Worm (Caenorhabditis elegans) whole organism, L3 larva: ENCODE results near the gene C06E1.1.
A peak's percentile ranks its signal among the peaks of the same experiment; 100 is the strongest.

ENCODE experiments used
- R02D3.7 ChIP-seq: fragments of 150-350 bp; optimal IDR thresholded peaks from 2 replicates; lab custom pipeline; 2014; ENCODE audit warnings: missing biosample characterization, missing genetic modification characterization
- ZK546.5 ChIP-seq: sonication (generic microtip); optimal IDR thresholded peaks from 2 replicates; lab custom pipeline; 2017; ENCODE audit warnings: missing biosample characterization, missing genetic modification characterization
- ama-1 ChIP-seq: fragments of 150-350 bp; optimal IDR thresholded peaks from 2 replicates; lab custom pipeline; 2018
- ceh-28 ChIP-seq: fragments of 150-350 bp; optimal IDR thresholded peaks from 2 replicates; lab custom pipeline; 2014; ENCODE audit warnings: missing biosample characterization, missing genetic modification reagents, missing genetic modification characterization
- ceh-9 ChIP-seq: sonication (generic microtip); optimal IDR thresholded peaks from 2 replicates; lab custom pipeline; 2018; ENCODE audit warnings: missing biosample characterization, missing genetic modification characterization
- daf-12 ChIP-seq: fragments of 150-350 bp; optimal IDR thresholded peaks from 2 replicates; lab custom pipeline; 2014; ENCODE audit warnings: missing biosample characterization, missing genetic modification reagents, missing genetic modification characterization
- egl-27 ChIP-seq: sonication (generic microtip); optimal IDR thresholded peaks from 4 replicates; lab custom pipeline; 2017; ENCODE audit warnings: missing biosample characterization, missing genetic modification reagents, missing genetic modification characterization
- egl-5 ChIP-seq: fragments of 150-350 bp; optimal IDR thresholded peaks from 2 replicates; lab custom pipeline; 2017; ENCODE audit warnings: missing biosample characterization, missing genetic modification reagents, missing genetic modification characterization, inconsistent platforms
- elt-2 ChIP-seq: sonication (generic microtip); optimal IDR thresholded peaks from 2 replicates; lab custom pipeline; 2016; ENCODE audit warnings: missing genetic modification reagents, mild to moderate bottlenecking, missing genetic modification characterization, missing compliant biosample characterization
- elt-3 ChIP-seq, 3 experiments: fragments of 150-350 bp in 1 of 3; sonication (generic microtip) in 2 of 3; optimal IDR thresholded peaks; 2 replicates in 2 of 3; 4 replicates in 1 of 3; lab custom pipeline; 2014 to 2017; ENCODE audit warnings: missing biosample characterization in 3 of 3, missing genetic modification characterization in 3 of 3
- eor-1 ChIP-seq, 2 experiments: fragments of 150-350 bp; optimal IDR thresholded peaks; 2 replicates each; lab custom pipeline; 2014 to 2018; ENCODE audit warnings: missing biosample characterization in 2 of 2, missing genetic modification characterization in 2 of 2
- fos-1 ChIP-seq: fragments of 150-350 bp; optimal IDR thresholded peaks from 2 replicates; lab custom pipeline; 2014; ENCODE audit warnings: missing biosample characterization, missing genetic modification characterization
- hmg-11 ChIP-seq: sonication (generic microtip); optimal IDR thresholded peaks from 2 replicates; lab custom pipeline; 2016; ENCODE audit warnings: missing genetic modification characterization, missing compliant biosample characterization
- jun-1 ChIP-seq: fragments of 150-350 bp; optimal IDR thresholded peaks from 2 replicates; lab custom pipeline; 2014; ENCODE audit warnings: missing biosample characterization, missing genetic modification reagents, missing genetic modification characterization
- lin-15B ChIP-seq: fragments of 150-350 bp; optimal IDR thresholded peaks from 2 replicates; lab custom pipeline; 2014; ENCODE audit warnings: missing biosample characterization, missing genetic modification characterization
- lin-39 ChIP-seq: fragments of 150-350 bp; optimal IDR thresholded peaks from 2 replicates; lab custom pipeline; 2018; ENCODE audit warnings: missing biosample characterization, missing genetic modification reagents, missing genetic modification characterization
- lsy-12 ChIP-seq: sonication (generic microtip); optimal IDR thresholded peaks from 2 replicates; lab custom pipeline; 2016; ENCODE audit warnings: mild to moderate bottlenecking, missing genetic modification characterization, missing compliant biosample characterization
- mdl-1 ChIP-seq: fragments of 150-350 bp; optimal IDR thresholded peaks from 2 replicates; lab custom pipeline; 2014; ENCODE audit warnings: missing biosample characterization, missing genetic modification characterization
- mml-1 ChIP-seq: fragments of 150-350 bp; sonication (generic microtip); optimal IDR thresholded peaks from 3 replicates; lab custom pipeline; 2014; ENCODE audit warnings: missing biosample characterization, missing genetic modification characterization
- nhr-23 ChIP-seq: fragments of 150-350 bp; optimal IDR thresholded peaks from 2 replicates; lab custom pipeline; 2014; ENCODE audit warnings: missing biosample characterization, missing genetic modification reagents, missing genetic modification characterization
- nhr-237 ChIP-seq: fragments of 150-350 bp; optimal IDR thresholded peaks from 2 replicates; lab custom pipeline; 2014; ENCODE audit warnings: missing biosample characterization, missing genetic modification characterization
- nhr-28 ChIP-seq: fragments of 150-350 bp; optimal IDR thresholded peaks from 2 replicates; lab custom pipeline; 2014; ENCODE audit warnings: missing biosample characterization, missing genetic modification characterization
- nhr-43 ChIP-seq: sonication (generic microtip); optimal IDR thresholded peaks from 2 replicates; lab custom pipeline; 2016; ENCODE audit warnings: mild to moderate bottlenecking, missing genetic modification characterization, missing compliant biosample characterization; ENCODE audit not compliant: poor library complexity, severe bottlenecking
- nhr-67 ChIP-seq: fragments of 150-350 bp; optimal IDR thresholded peaks from 2 replicates; lab custom pipeline; 2014; ENCODE audit warnings: missing biosample characterization, missing genetic modification characterization
- nhr-76 ChIP-seq: fragments of 150-350 bp; sonication (generic microtip); optimal IDR thresholded peaks from 5 replicates; lab custom pipeline; 2014; ENCODE audit warnings: missing biosample characterization, missing genetic modification characterization
- nhr-77 ChIP-seq: fragments of 150-350 bp; optimal IDR thresholded peaks from 2 replicates; lab custom pipeline; 2014; ENCODE audit warnings: missing biosample characterization, missing genetic modification characterization
- pha-4 ChIP-seq: fragments of 150-350 bp; optimal IDR thresholded peaks from 2 replicates; lab custom pipeline; 2014; ENCODE audit warnings: missing biosample characterization, missing genetic modification reagents, missing genetic modification characterization
- pqm-1 ChIP-seq: fragments of 150-350 bp; optimal IDR thresholded peaks from 2 replicates; lab custom pipeline; 2017; ENCODE audit warnings: missing biosample characterization, missing genetic modification characterization, inconsistent platforms
- skn-1 ChIP-seq: fragments of 150-350 bp; optimal IDR thresholded peaks from 2 replicates; lab custom pipeline; 2014; ENCODE audit warnings: missing biosample characterization, missing genetic modification characterization
- tbx-2 ChIP-seq: sonication (generic microtip); optimal IDR thresholded peaks from 2 replicates; lab custom pipeline; 2016; ENCODE audit warnings: mild to moderate bottlenecking, missing genetic modification characterization, missing compliant biosample characterization
- unc-39 ChIP-seq: sonication (generic microtip); optimal IDR thresholded peaks from 4 replicates; lab custom pipeline; 2017; ENCODE audit warnings: missing biosample characterization, missing genetic modification characterization
- unc-62 ChIP-seq: fragments of 150-350 bp; sonication (generic microtip); optimal IDR thresholded peaks from 4 replicates; lab custom pipeline; 2014; ENCODE audit warnings: missing biosample characterization, missing genetic modification reagents, missing genetic modification characterization
- ztf-11 ChIP-seq: fragments of 150-350 bp; optimal IDR thresholded peaks from 2 replicates; lab custom pipeline; 2014; ENCODE audit warnings: missing biosample characterization, missing genetic modification characterization

Gene C06E1.1

ce11 chrIII:8639188-8639795 is 33.7 kb downstream of the C06E1.1 start, which contains the start of gene fip-1:
Gene fip-1, plus strand, starts transcription at chrIII:8639745.
- peak; percentile 9 for TF ChIP-seq nhr-43 (tag; lab: Kevin White, UChicago)
- no peak for TF ChIP-seq lsy-12 (tag; lab: Kevin White, UChicago)
- no peak for TF ChIP-seq tbx-2
- peak; percentile 9 for TF ChIP-seq pqm-1 (tag; lab: Kevin White, UChicago)
- peak; percentile 20 for TF ChIP-seq elt-2 (tag; lab: Kevin White, UChicago)
- no peak for TF ChIP-seq jun-1 (tag; lab: Kevin White, UChicago)

- TF ChIP-seq pqm-1 (tag; lab: Kevin White, UChicago) (no peak), daf-12 (no peak), ztf-11 (tag; lab: Kevin White, UChicago) (no peak), ama-1 (lab: Kevin White, UChicago) (no peak), R02D3.7 (tag; lab: Kevin White, UChicago) (no peak), hmg-11 (tag; lab: Kevin White, UChicago) (no peak), nhr-237 (no peak), nhr-67 (tag; lab: Kevin White, UChicago) (no peak), fos-1 (tag; lab: Kevin White, UChicago) (no peak), ZK546.5 (tag; lab: Kevin White, UChicago) (no peak), lin-15B (tag; lab: Kevin White, UChicago) (no peak), unc-62 (GFP tag; lab: Kevin White, UChicago) (no peak), nhr-23 (tag; lab: Kevin White, UChicago) (no peak), nhr-43 (tag; lab: Kevin White, UChicago) (no peak), ceh-9 (tag; lab: Kevin White, UChicago) (no peak), mdl-1 (tag; lab: Kevin White, UChicago) (no peak), elt-2 (tag; lab: Kevin White, UChicago) (no peak), unc-39 (tag; lab: Kevin White, UChicago) (no peak)
Measured at ce11 chrIII:8643639-8644038, 38.0 kb downstream of the C06E1.1 start, which contains the start of gene twk-7. Gene twk-7, minus strand, starts transcription at chrIII:8643739.

DNA sequence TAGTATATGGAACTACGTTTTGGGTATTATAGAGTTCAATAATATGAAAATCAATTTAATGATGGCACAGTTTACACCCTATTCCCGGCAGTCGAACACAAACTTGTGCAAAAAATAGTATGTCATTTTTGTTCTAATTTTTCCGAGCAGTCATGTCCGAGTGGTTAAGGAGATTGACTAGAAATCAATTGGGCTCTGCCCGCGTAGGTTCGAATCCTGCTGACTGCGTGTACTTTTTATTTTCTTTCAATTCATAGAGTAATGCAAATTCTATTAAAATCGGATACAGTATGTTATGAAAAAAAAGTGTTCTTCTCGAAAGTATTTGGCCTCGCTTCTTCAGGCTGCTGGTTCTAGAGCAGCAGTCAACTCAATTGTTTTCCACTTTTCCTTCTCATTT is 40.4 kb downstream of the C06E1.1 start:
- TF ChIP-seq lin-39 (tag; lab: Kevin White, UChicago) = no peak
- TF ChIP-seq jun-1 (tag; lab: Kevin White, UChicago) = no peak
- TF ChIP-seq pha-4 = no peak
- TF ChIP-seq elt-2 (tag; lab: Kevin White, UChicago) = peak; percentile 12
- TF ChIP-seq nhr-43 (tag; lab: Kevin White, UChicago) = peak; percentile 40
- no peak for TF ChIP-seq nhr-28 (tag; lab: Kevin White, UChicago)
- TF ChIP-seq, all 47 proteins: peak for 2

DNA sequence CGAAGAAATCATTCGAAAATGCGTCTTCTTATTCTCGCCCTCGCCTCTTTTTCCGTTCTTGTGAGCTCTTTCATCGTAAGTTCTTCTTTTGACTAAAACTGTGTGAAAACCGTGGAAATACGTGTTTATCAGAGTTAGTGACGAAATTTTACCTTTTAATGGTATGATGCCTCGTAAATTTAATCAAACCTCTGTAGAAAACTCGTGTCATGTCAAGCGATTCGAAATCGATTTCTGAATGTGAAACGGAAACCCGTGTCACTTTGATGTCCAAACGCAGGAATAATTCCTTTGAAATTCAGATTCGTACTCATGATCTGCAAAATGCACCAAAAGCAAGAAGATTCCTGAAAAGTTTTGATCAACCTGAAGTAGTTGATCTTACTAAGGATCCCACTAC is 43.0 kb downstream of the C06E1.1 start, which contains the start of gene F22B7.3:
F22B7.3 (plus strand) TSS at position 301 of the 400 bp plus-strand sequence.
- no peak for TF ChIP-seq ZK546.5 (tag; lab: Kevin White, UChicago)
- TF ChIP-seq nhr-77 (tag; lab: Kevin White, UChicago) = no peak
- TF ChIP-seq lsy-12 (tag; lab: Kevin White, UChicago) = no peak
- no peak for TF ChIP-seq ceh-28 (tag; lab: Kevin White, UChicago)
- no peak for TF ChIP-seq tbx-2
- TF ChIP-seq egl-27 (tag; lab: Kevin White, UChicago) = no peak
- no peak for TF ChIP-seq unc-62 (GFP tag; lab: Kevin White, UChicago)
- TF ChIP-seq lin-39 (tag; lab: Kevin White, UChicago) = no peak
- TF ChIP-seq egl-5 = no peak
- no peak for TF ChIP-seq ztf-11 (tag; lab: Kevin White, UChicago)
- TF ChIP-seq eor-1 (tag; optimal IDR thresholded peaks at IDR 0.05; lab: Kevin White, UChicago) = no peak
- no peak for TF ChIP-seq mml-1 (tag; lab: Kevin White, UChicago)
- no peak for TF ChIP-seq skn-1 (tag; lab: Kevin White, UChicago)
- TF ChIP-seq nhr-76 (tag; lab: Kevin White, UChicago) = no peak
- TF ChIP-seq elt-3 (tag; optimal IDR thresholded peaks at IDR 0.05; lab: Kevin White, UChicago) = no peak
- TF ChIP-seq elt-2 (tag; lab: Kevin White, UChicago) = no peak
- no peak for TF ChIP-seq pha-4
